Worm (Caenorhabditis elegans) whole organism, L3 larva: ENCODE data around the gene K10D11.6.

ENCODE experiments used
- ceh-82 ChIP-seq: fragments of 150-350 bp; optimal IDR thresholded peaks from 2 replicates; lab custom pipeline; 2014; ENCODE audit warnings: missing biosample characterization, missing genetic modification characterization
- elt-1 ChIP-seq: fragments of 150-350 bp; optimal IDR thresholded peaks from 2 replicates; lab custom pipeline; 2014; ENCODE audit warnings: missing biosample characterization, missing genetic modification characterization
- nhr-28 ChIP-seq: fragments of 150-350 bp; optimal IDR thresholded peaks from 2 replicates; lab custom pipeline; 2014; ENCODE audit warnings: missing biosample characterization, missing genetic modification characterization
- nhr-43 ChIP-seq: sonication (generic microtip); optimal IDR thresholded peaks from 2 replicates; lab custom pipeline; 2016; ENCODE audit warnings: mild to moderate bottlenecking, missing genetic modification characterization, missing compliant biosample characterization; ENCODE audit not compliant: poor library complexity, severe bottlenecking

DNA sequence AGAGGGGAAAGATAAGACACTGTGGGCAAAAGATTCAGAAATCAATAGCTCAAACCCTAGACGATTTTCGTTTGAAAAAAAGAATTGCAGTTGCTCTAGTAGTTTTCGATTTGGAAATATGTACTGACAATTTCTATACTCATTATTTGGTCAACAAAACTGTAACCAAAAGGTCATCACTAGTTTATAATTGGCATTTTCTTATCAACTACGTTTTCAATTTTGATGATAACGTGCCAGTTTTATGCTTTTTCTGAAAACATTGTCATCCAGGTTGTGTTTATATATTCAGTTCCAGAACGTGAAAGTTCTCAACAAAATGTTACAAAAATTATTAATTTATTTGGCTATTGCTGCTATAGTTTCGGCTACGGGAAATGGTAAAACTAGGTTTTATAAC lies 26.7 kb downstream of the K10D11.6 start, which contains the start of gene F55G11.8:
- TF ChIP-seq elt-1 (tag; lab: Kevin White, UChicago) (no peak), nhr-43 (tag; lab: Kevin White, UChicago) (no peak), ceh-82 (tag; lab: Kevin White, UChicago) (no peak), nhr-28 (tag; lab: Kevin White, UChicago) (no peak)
